Worm (Caenorhabditis elegans) whole organism, L4/young adult: ENCODE measurements around the gene srg-45.

ENCODE experiments used
- dao-5 ChIP-seq: sonication (generic microtip); optimal IDR thresholded peaks from 2 replicates; lab custom pipeline; 2016; ENCODE audit warnings: missing genotype, missing genetic modification characterization, moderate library complexity, missing compliant biosample characterization
- him-1 ChIP-seq: sonication (generic microtip); optimal IDR thresholded peaks from 2 replicates; lab custom pipeline; 2016; ENCODE audit warnings: missing genotype, missing genetic modification reagents, missing genetic modification characterization, missing compliant biosample characterization

DNA sequence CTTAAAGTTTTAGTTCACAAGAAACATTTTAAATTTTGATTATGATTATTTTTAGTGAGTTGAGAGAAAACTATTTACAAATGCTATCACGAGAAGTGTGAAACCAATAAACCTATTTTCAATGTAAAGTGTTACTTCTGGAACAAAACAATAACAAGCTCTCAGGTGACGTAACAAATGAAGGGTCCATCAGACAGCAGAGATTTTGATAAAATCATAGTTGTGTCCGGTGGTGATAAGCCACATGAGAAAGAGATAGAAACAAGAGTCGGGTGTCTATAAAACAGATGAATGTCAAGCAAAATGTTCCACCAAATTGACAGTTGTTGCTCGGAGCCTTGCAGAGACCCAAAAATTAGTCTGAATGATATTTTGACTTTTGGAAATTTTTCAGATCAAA is 27.1 kb downstream of the srg-45 start:
- no peak for TF ChIP-seq him-1
- TF ChIP-seq dao-5 (tag; lab: Kevin White, UChicago) = no peak
